Worm (Caenorhabditis elegans) whole organism, L4 larva: ENCODE data around the gene athp-3.

Experiments used
- F37D6.2 ChIP-seq: sonication (generic microtip); optimal IDR thresholded peaks from 2 replicates; lab custom pipeline; 2016; ENCODE audit warnings: mild to moderate bottlenecking, missing genetic modification characterization, missing compliant biosample characterization
- lin-15B ChIP-seq: fragments of 150-350 bp; sonication (generic microtip); optimal IDR thresholded peaks from 3 replicates; lab custom pipeline; 2014; ENCODE audit warnings: missing biosample characterization, missing genetic modification characterization
- lir-3 ChIP-seq: sonication (generic microtip); optimal IDR thresholded peaks from 2 replicates; lab custom pipeline; 2016; ENCODE audit warnings: mild to moderate bottlenecking, missing genetic modification characterization, missing compliant biosample characterization
- skn-1 ChIP-seq: fragments of 150-350 bp; optimal IDR thresholded peaks from 2 replicates; lab custom pipeline; 2014; ENCODE audit warnings: missing biosample characterization, missing genetic modification characterization
- snpc-4 ChIP-seq: fragments of 150-350 bp; optimal IDR thresholded peaks from 2 replicates; lab custom pipeline; 2014; ENCODE audit warnings: missing biosample characterization, missing genetic modification characterization
- spr-1 ChIP-seq: sonication (generic microtip); optimal IDR thresholded peaks from 2 replicates; lab custom pipeline; 2016; ENCODE audit warnings: mild to moderate bottlenecking, missing genetic modification characterization, missing compliant biosample characterization

- TF ChIP-seq lir-3 (tag; lab: Kevin White, UChicago) (no peak), spr-1 (tag; lab: Kevin White, UChicago) (no peak), skn-1 (tag; lab: Kevin White, UChicago) (no peak), lin-15B (tag; lab: Kevin White, UChicago) (no peak), snpc-4 (tag; lab: Kevin White, UChicago) (no peak), F37D6.2 (no peak)
Measured at ce11 chrIV:17084317-17084716, 36.2 kb upstream of the athp-3 start.
